Worm (Caenorhabditis elegans) whole organism, L1 larva: ENCODE measurements around the gene srz-16.
"Not testable (repeated sequence)": the region's sequence is repeated elsewhere in the genome, so short reads cannot be mapped to it uniquely, and the experiment has no call there.

ENCODE experiments used
- ceh-8 ChIP-seq: fragments of 200-800 bp; sonication (Bioruptor generic); optimal IDR thresholded peaks from 2 replicates; lab custom pipeline; 2018; ENCODE audit warnings: mild to moderate bottlenecking, missing genetic modification characterization, moderate library complexity, missing compliant biosample characterization
- ceh-90 ChIP-seq: sonication (generic microtip); optimal IDR thresholded peaks from 2 replicates; lab custom pipeline; 2016; ENCODE audit warnings: missing genetic modification characterization, missing compliant biosample characterization
- egl-27 ChIP-seq, 2 experiments: fragments of 150-350 bp in 1 of 2; sonication (generic microtip); optimal IDR thresholded peaks; 3 replicates each; lab custom pipeline; 2017 to 2018; ENCODE audit warnings: missing biosample characterization in 2 of 2, missing genetic modification characterization in 2 of 2, missing genetic modification reagents in 2 of 2
- ets-5 ChIP-seq: fragments of 200-800 bp; sonication (Bioruptor generic); IDR thresholded peaks from 2 replicates; pipeline ENCODE4 v1.3.6; 2022; ENCODE audit warnings: missing genetic modification characterization, missing compliant biosample characterization
- fkh-4 ChIP-seq: sonication (generic microtip); optimal IDR thresholded peaks from 2 replicates; lab custom pipeline; 2016; ENCODE audit warnings: missing compliant biosample characterization, missing genetic modification characterization, borderline replicate concordance
- irx-1 ChIP-seq: sonication (generic microtip); optimal IDR thresholded peaks from 2 replicates; lab custom pipeline; 2016; ENCODE audit warnings: missing genetic modification characterization, missing compliant biosample characterization
- jun-1 ChIP-seq: fragments of 150-350 bp; optimal IDR thresholded peaks from 2 replicates; lab custom pipeline; 2014; ENCODE audit warnings: missing biosample characterization, missing genetic modification reagents, missing genetic modification characterization
- lin-35 ChIP-seq, 2 experiments: fragments of 150-350 bp; optimal IDR thresholded peaks; 2 replicates each; lab custom pipeline; 2014; ENCODE audit warnings: missing biosample characterization in 2 of 2, missing genetic modification characterization in 2 of 2, missing genetic modification reagents in 2 of 2
- nhr-19 ChIP-seq: fragments of 200-800 bp; sonication (Bioruptor generic); conservative IDR thresholded peaks from 2 replicates; pipeline ENCODE4 v1.3.6; 2022; ENCODE audit warnings: missing genetic modification characterization, missing compliant biosample characterization
- nhr-47 ChIP-seq: sonication (generic microtip); optimal IDR thresholded peaks from 2 replicates; lab custom pipeline; 2016; ENCODE audit warnings: mild to moderate bottlenecking, missing genetic modification characterization, moderate library complexity, missing compliant biosample characterization
- nhr-76 ChIP-seq: sonication (generic microtip); optimal IDR thresholded peaks from 2 replicates; lab custom pipeline; 2017; ENCODE audit warnings: missing biosample characterization, missing genetic modification characterization
- nhr-77 ChIP-seq: fragments of 150-350 bp; optimal IDR thresholded peaks from 2 replicates; lab custom pipeline; 2014; ENCODE audit warnings: missing biosample characterization, missing genetic modification characterization
- skn-1 ChIP-seq: fragments of 150-350 bp; optimal IDR thresholded peaks from 2 replicates; lab custom pipeline; 2014; ENCODE audit warnings: missing biosample characterization, missing genetic modification characterization
- unc-62 ChIP-seq: fragments of 150-350 bp; optimal IDR thresholded peaks from 2 replicates; lab custom pipeline; 2014; ENCODE audit warnings: missing biosample characterization, missing genetic modification reagents, missing genetic modification characterization

DNA sequence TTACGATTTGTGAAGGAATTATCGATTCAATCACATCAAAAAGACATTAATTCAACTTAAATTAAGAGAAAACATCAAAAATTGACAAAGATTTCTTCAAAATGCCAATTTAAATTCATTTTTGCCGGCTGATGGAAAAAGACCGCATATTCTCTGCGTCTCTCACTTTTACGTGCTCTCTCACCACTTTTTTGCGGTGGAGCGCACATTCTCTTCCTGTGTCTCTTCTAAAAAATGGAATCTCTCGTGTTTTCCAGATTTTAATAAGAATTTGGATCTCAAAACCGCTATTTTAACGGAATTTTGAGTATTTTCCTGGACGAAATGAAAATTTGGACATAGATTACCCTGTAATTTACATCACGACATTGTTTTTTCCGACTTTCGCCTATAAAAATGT lies 5.7 kb downstream of the srz-16 start:
- not testable (repeated sequence) for TF ChIP-seq ceh-90; fkh-4 (tag; lab: Kevin White, UChicago); nhr-47 (tag; lab: Kevin White, UChicago); nhr-76 (tag; lab: Kevin White, UChicago); egl-27 (tag; optimal IDR thresholded peaks at IDR 0.05; lab: Kevin White, UChicago); ceh-8 (GFP tag; lab: Kevin White, UChicago); jun-1 (tag; lab: Kevin White, UChicago); skn-1 (tag; lab: Kevin White, UChicago); nhr-77 (tag; lab: Kevin White, UChicago); unc-62 (GFP tag; lab: Kevin White, UChicago); ets-5; nhr-19 (GFP tag; lab: Robert Waterston, UW); irx-1 (tag; lab: Kevin White, UChicago); lin-35 (GFP tag; optimal IDR thresholded peaks at IDR 0.05; lab: Kevin White, UChicago)
